Fruit fly (Drosophila melanogaster) whole organism, prepupa: ENCODE results near the gene CG32091.

Experiments used
- Blimp-1 ChIP-seq: fragments of 200-800 bp; sonication (Bioruptor generic); optimal IDR thresholded peaks from 3 replicates; lab custom pipeline; 2017; ENCODE audit warnings: missing biosample characterization, missing genetic modification characterization, mild to moderate bottlenecking, moderate library complexity, missing genetic modification reagents
- CG10631 ChIP-seq: fragments of 200-800 bp; sonication (Bioruptor generic); optimal IDR thresholded peaks from 2 replicates; lab custom pipeline; 2016; ENCODE audit warnings: missing biosample characterization, missing genetic modification characterization
- CG11762 ChIP-seq: fragments of 200-800 bp; sonication (Bioruptor generic); optimal IDR thresholded peaks from 3 replicates; lab custom pipeline; 2016; ENCODE audit warnings: missing biosample characterization, missing genetic modification characterization; ENCODE audit not compliant: insufficient read depth
- CG11902 ChIP-seq: fragments of 200-800 bp; sonication (Bioruptor generic); optimal IDR thresholded peaks from 3 replicates; lab custom pipeline; 2016; ENCODE audit warnings: missing biosample characterization, missing genetic modification characterization
- CG15336 ChIP-seq: fragments of 200-800 bp; sonication (Bioruptor generic); IDR thresholded peaks from 2 replicates; pipeline ENCODE4 v1.3.6; 2022; ENCODE audit warnings: missing biosample characterization, missing genetic modification characterization
- CG1621 ChIP-seq: fragments of 200-800 bp; sonication (Bioruptor generic); optimal IDR thresholded peaks from 3 replicates; lab custom pipeline; 2018; ENCODE audit warnings: missing biosample characterization, mild to moderate bottlenecking, missing genetic modification characterization
- CG3032 ChIP-seq: fragments of 200-800 bp; optimal IDR thresholded peaks from 2 replicates; lab custom pipeline; 2019; ENCODE audit warnings: missing biosample characterization, mild to moderate bottlenecking, missing genetic modification characterization, moderate library complexity
- CG3919 ChIP-seq: fragments of 200-800 bp; sonication (Bioruptor generic); optimal IDR thresholded peaks from 3 replicates; lab custom pipeline; 2016; ENCODE audit warnings: missing biosample characterization, missing genetic modification characterization
- CG4318 ChIP-seq: fragments of 200-800 bp; sonication (Bioruptor generic); optimal IDR thresholded peaks from 3 replicates; lab custom pipeline; 2017; ENCODE audit warnings: missing biosample characterization, mild to moderate bottlenecking, missing genetic modification characterization
- CG6163 ChIP-seq: fragments of 200-800 bp; sonication (Bioruptor generic); IDR thresholded peaks from 3 replicates; pipeline ENCODE4 v1.3.6; 2022; ENCODE audit warnings: missing biosample characterization, missing genetic modification characterization
- CG6276 ChIP-seq: fragments of 200-800 bp; sonication (Bioruptor generic); optimal IDR thresholded peaks from 2 replicates; lab custom pipeline; 2017; ENCODE audit warnings: missing biosample characterization, mild to moderate bottlenecking, missing genetic modification characterization
- CG6792 ChIP-seq: fragments of 200-800 bp; sonication (Bioruptor generic); optimal IDR thresholded peaks from 3 replicates; lab custom pipeline; 2016; ENCODE audit warnings: missing biosample characterization, missing genetic modification characterization
- CG6808 ChIP-seq: fragments of 200-800 bp; sonication (Bioruptor generic); optimal IDR thresholded peaks from 3 replicates; lab custom pipeline; 2017; ENCODE audit warnings: missing biosample characterization, missing genetic modification characterization, mild to moderate bottlenecking, moderate library complexity, missing genetic modification reagents
- CG6854 ChIP-seq: fragments of 200-800 bp; sonication (Bioruptor generic); optimal IDR thresholded peaks from 2 replicates; lab custom pipeline; 2017; ENCODE audit warnings: missing biosample characterization, mild to moderate bottlenecking, missing genetic modification characterization
- CG7368 ChIP-seq: fragments of 200-800 bp; sonication (Bioruptor generic); optimal IDR thresholded peaks from 3 replicates; lab custom pipeline; 2016; ENCODE audit warnings: missing biosample characterization, missing genetic modification characterization
- CG8119 ChIP-seq: fragments of 200-800 bp; sonication (Bioruptor generic); IDR thresholded peaks from 3 replicates; pipeline ENCODE4 v1.3.6; 2022; ENCODE audit warnings: missing biosample characterization, missing genetic modification characterization
- CG8319 ChIP-seq: fragments of 200-800 bp; sonication (Bioruptor generic); optimal IDR thresholded peaks from 3 replicates; lab custom pipeline; 2016; ENCODE audit warnings: missing biosample characterization, missing genetic modification characterization
- CG8632 ChIP-seq: fragments of 200-800 bp; sonication (Bioruptor generic); optimal IDR thresholded peaks from 3 replicates; lab custom pipeline; 2016; ENCODE audit warnings: missing biosample characterization, missing genetic modification characterization
- CG9139 ChIP-seq: fragments of 200-800 bp; sonication (Bioruptor generic); optimal IDR thresholded peaks from 3 replicates; lab custom pipeline; 2017; ENCODE audit warnings: missing biosample characterization, mild to moderate bottlenecking, missing genetic modification characterization
- Eip75B ChIP-seq: fragments of 200-800 bp; sonication (Bioruptor generic); optimal IDR thresholded peaks from 3 replicates; lab custom pipeline; 2016; ENCODE audit warnings: missing biosample characterization, missing genetic modification characterization
- Eip93F ChIP-seq: fragments of 200-800 bp; sonication (Bioruptor generic); optimal IDR thresholded peaks from 2 replicates; lab custom pipeline; 2016; ENCODE audit warnings: missing biosample characterization, mild to moderate bottlenecking, missing genetic modification characterization
- Ets96B ChIP-seq: fragments of 200-800 bp; optimal IDR thresholded peaks from 2 replicates; lab custom pipeline; 2019; ENCODE audit warnings: missing biosample characterization, mild to moderate bottlenecking, missing genetic modification characterization, moderate library complexity
- Gug ChIP-seq: fragments of 200-800 bp; sonication (Bioruptor generic); IDR thresholded peaks from 2 replicates; pipeline ENCODE4 v1.3.6; 2022; ENCODE audit warnings: missing biosample characterization, missing genetic modification characterization
- Hr38 ChIP-seq: sonication (Bioruptor generic); optimal IDR thresholded peaks from 2 replicates; lab custom pipeline; 2016; ENCODE audit warnings: missing biosample characterization, missing genetic modification characterization
- Lpt ChIP-seq: fragments of 200-800 bp; sonication (Bioruptor generic); optimal IDR thresholded peaks from 3 replicates; lab custom pipeline; 2016; ENCODE audit warnings: missing biosample characterization, missing genetic modification characterization
- Met ChIP-seq: fragments of 200-800 bp; sonication (Bioruptor generic); optimal IDR thresholded peaks from 3 replicates; lab custom pipeline; 2016; ENCODE audit warnings: missing biosample characterization, missing genetic modification characterization
- OdsH ChIP-seq: fragments of 200-800 bp; sonication (Bioruptor generic); optimal IDR thresholded peaks from 3 replicates; lab custom pipeline; 2016; ENCODE audit warnings: missing biosample characterization, missing genetic modification characterization
- Sox102F ChIP-seq: fragments of 200-800 bp; sonication (Bioruptor generic); optimal IDR thresholded peaks from 2 replicates; lab custom pipeline; 2016; ENCODE audit warnings: missing biosample characterization, mild to moderate bottlenecking, missing genetic modification characterization
- Sox14 ChIP-seq: fragments of 200-800 bp; sonication (Bioruptor generic); optimal IDR thresholded peaks from 3 replicates; lab custom pipeline; 2016; ENCODE audit warnings: missing biosample characterization, missing genetic modification characterization
- Sox15 ChIP-seq: fragments of 200-800 bp; sonication (Bioruptor generic); optimal IDR thresholded peaks from 3 replicates; lab custom pipeline; 2016; ENCODE audit warnings: missing biosample characterization, missing genetic modification characterization
- achi ChIP-seq: fragments of 200-800 bp; sonication (Bioruptor generic); optimal IDR thresholded peaks from 3 replicates; lab custom pipeline; 2016; ENCODE audit warnings: missing biosample characterization, missing genetic modification characterization
- cyc ChIP-seq: fragments of 200-800 bp; sonication (Bioruptor generic); optimal IDR thresholded peaks from 3 replicates; lab custom pipeline; 2016; ENCODE audit warnings: missing biosample characterization, missing genetic modification characterization
- dac ChIP-seq: fragments of 200-800 bp; sonication (Bioruptor generic); optimal IDR thresholded peaks from 2 replicates; lab custom pipeline; 2017; ENCODE audit warnings: missing biosample characterization, mild to moderate bottlenecking, missing genetic modification characterization
- esn ChIP-seq: fragments of 200-800 bp; sonication (Bioruptor generic); optimal IDR thresholded peaks from 2 replicates; lab custom pipeline; 2016; ENCODE audit warnings: missing biosample characterization, mild to moderate bottlenecking, missing genetic modification characterization, moderate library complexity
- fd59A ChIP-seq: fragments of 200-800 bp; sonication (Bioruptor generic); optimal IDR thresholded peaks from 2 replicates; lab custom pipeline; 2017; ENCODE audit warnings: missing biosample characterization, mild to moderate bottlenecking, missing genetic modification characterization, missing genetic modification reagents
- fd85E ChIP-seq: fragments of 200-800 bp; sonication (Bioruptor generic); optimal IDR thresholded peaks from 3 replicates; lab custom pipeline; 2016; ENCODE audit warnings: missing biosample characterization, missing genetic modification characterization
- lz ChIP-seq: fragments of 200-800 bp; sonication (Bioruptor generic); optimal IDR thresholded peaks from 3 replicates; lab custom pipeline; 2016; ENCODE audit warnings: missing biosample characterization, missing genetic modification characterization
- net ChIP-seq: fragments of 200-800 bp; sonication (Bioruptor generic); optimal IDR thresholded peaks from 3 replicates; lab custom pipeline; 2016; ENCODE audit warnings: missing biosample characterization, missing genetic modification characterization
- pdm3 ChIP-seq: fragments of 200-800 bp; sonication (Bioruptor generic); optimal IDR thresholded peaks from 3 replicates; lab custom pipeline; 2016; ENCODE audit warnings: missing biosample characterization, missing genetic modification characterization
- salr ChIP-seq, 2 experiments: fragments of 200-800 bp; sonication (Bioruptor generic); optimal IDR thresholded peaks; 3 replicates each; lab custom pipeline; 2016 to 2018; ENCODE audit warnings: missing biosample characterization in 2 of 2, missing genetic modification characterization in 2 of 2, mild to moderate bottlenecking in 1 of 2
- svp ChIP-seq: fragments of 200-800 bp; sonication (Bioruptor generic); peaks from one replicate; lab custom pipeline; 2016; ENCODE audit warnings: missing biosample characterization, missing genetic modification characterization
- topi ChIP-seq: fragments of 200-800 bp; sonication (Bioruptor generic); optimal IDR thresholded peaks from 3 replicates; lab custom pipeline; 2016; ENCODE audit warnings: missing biosample characterization, missing genetic modification characterization
- vri ChIP-seq: fragments of 200-800 bp; sonication (Bioruptor generic); optimal IDR thresholded peaks from 3 replicates; lab custom pipeline; 2016; ENCODE audit warnings: missing biosample characterization, mild to moderate bottlenecking, missing genetic modification characterization

Gene CG32091

dm6 chr3L:11583964-11584363 is 47.2 kb upstream of the CG32091 start, which contains the start of gene CG32086:
Gene CG32086 (minus strand): TSS chr3L:11584064.
- no peak for TF ChIP-seq net (GFP tag; lab: Kevin White, UChicago)
- no peak for TF ChIP-seq Hr38 (GFP tag; lab: Kevin White, UChicago)
- TF ChIP-seq vri (GFP tag; lab: Kevin White, UChicago) = no peak

- TF ChIP-seq CG4318 (GFP tag; lab: Kevin White, UChicago) = no peak
- no peak for TF ChIP-seq CG6854 (GFP tag; lab: Kevin White, UChicago)
- TF ChIP-seq cyc = no peak
- TF ChIP-seq Met = no peak
- TF ChIP-seq CG9139 = no peak
- no peak for TF ChIP-seq CG7368 (GFP tag; lab: Kevin White, UChicago)
- no peak for TF ChIP-seq Eip75B (GFP tag; lab: Kevin White, UChicago)
- no peak for TF ChIP-seq fd59A (GFP tag; lab: Kevin White, UChicago)
- TF ChIP-seq CG6792 = no peak
- no peak for TF ChIP-seq Sox102F (GFP tag; lab: Kevin White, UChicago)
- TF ChIP-seq esn (GFP tag; lab: Kevin White, UChicago) = no peak
- no peak for TF ChIP-seq fd85E (GFP tag; lab: Kevin White, UChicago)
- peak; percentile 49; the same call in 1 of the 2 replicates for TF ChIP-seq CG15336 (GFP tag; lab: Robert Waterston, UW)
- no peak for TF ChIP-seq CG11902 (GFP tag; lab: Kevin White, UChicago)
- no peak for TF ChIP-seq CG11762 (GFP tag; lab: Kevin White, UChicago)
- no peak for TF ChIP-seq dac (GFP tag; lab: Kevin White, UChicago)
- TF ChIP-seq vri (GFP tag; lab: Kevin White, UChicago) = peak; percentile 7
- TF ChIP-seq Sox14 = no peak
- no peak for TF ChIP-seq Sox15 (GFP tag; lab: Kevin White, UChicago)
- TF ChIP-seq Ets96B = no peak
- TF ChIP-seq Blimp-1 (GFP tag; lab: Kevin White, UChicago) = peak; percentile 87
- TF ChIP-seq CG1621 (tag; lab: Kevin White, UChicago) = no peak
- no peak for TF ChIP-seq achi (GFP tag; lab: Kevin White, UChicago)
Observed at dm6 chr3L:11586794-11587462, 44.3 kb upstream of the CG32091 start.

dm6 chr3L:11587720-11588580 is 43.2 kb upstream of the CG32091 start, which contains the start of gene rt:
Gene rt (minus strand): TSS chr3L:11587770.
- TF ChIP-seq Lpt (GFP tag; lab: Kevin White, UChicago) (peak; percentile 67), Eip93F (peak; percentile 51), cyc (peak; percentile 77), CG6808 (GFP tag; lab: Kevin White, UChicago) (peak; percentile 90), CG3919 (peak; percentile 79), CG8119 (GFP tag; lab: Robert Waterston, UW) (peak; percentile 83), pdm3 (GFP tag; lab: Kevin White, UChicago) (peak; percentile 82), topi (GFP tag; lab: Kevin White, UChicago) (peak; percentile 87), Gug (GFP tag; lab: Robert Waterston, UW) (peak; percentile 63), svp (peak; percentile 92), salr (GFP tag; optimal IDR thresholded peaks at IDR 0.05; lab: Kevin White, UChicago) (peak; percentile 52 to 81), fd85E (GFP tag; lab: Kevin White, UChicago) (no peak), Ets96B (peak; percentile 88), CG6792 (peak; percentile 80), vri (GFP tag; lab: Kevin White, UChicago) (peak; percentile 51), CG8319 (peak; percentile 69), CG10631 (GFP tag; lab: Kevin White, UChicago) (peak; percentile 80), CG11902 (GFP tag; lab: Kevin White, UChicago) (peak; percentile 63), CG7368 (GFP tag; lab: Kevin White, UChicago) (peak; percentile 84), esn (GFP tag; lab: Kevin White, UChicago) (peak; percentile 82), Eip75B (GFP tag; lab: Kevin White, UChicago) (peak; percentile 85), CG6854 (GFP tag; lab: Kevin White, UChicago) (peak; percentile 81), CG3032 (peak; percentile 94), fd59A (GFP tag; lab: Kevin White, UChicago) (peak; percentile 90), CG6163 (GFP tag; lab: Robert Waterston, UW) (peak; percentile 78; the same call in 2 of the 3 replicates), CG4318 (GFP tag; lab: Kevin White, UChicago) (peak; percentile 61), CG6276 (GFP tag; lab: Kevin White, UChicago) (peak; percentile 82), lz (GFP tag; lab: Kevin White, UChicago) (peak; percentile 83), CG8632 (GFP tag; lab: Kevin White, UChicago) (peak; percentile 70), OdsH (peak; percentile 77)
